Fruit fly (Drosophila melanogaster) whole organism, embryonic: Measurements from ENCODE around the gene mld.

ENCODE experiments used
- Ada2b ChIP-seq: fragments of 200-800 bp; sonication (Bioruptor generic); IDR thresholded peaks from 2 replicates; pipeline ENCODE4 v1.3.6; 2022; ENCODE audit warnings: missing biosample characterization, missing genetic modification characterization
- C15 ChIP-seq: fragments of 200-800 bp; sonication (Bioruptor generic); IDR thresholded peaks from 3 replicates; pipeline ENCODE4 v1.3.6; 2022; ENCODE audit warnings: missing biosample characterization, missing genetic modification characterization
- CG13123 ChIP-seq: fragments of 200-800 bp; sonication (Bioruptor generic); optimal IDR thresholded peaks from 2 replicates; lab custom pipeline; 2016; ENCODE audit warnings: missing biosample characterization, missing genetic modification characterization
- CG31441 ChIP-seq: fragments of 200-800 bp; sonication (Bioruptor generic); IDR thresholded peaks from 2 replicates; pipeline ENCODE4 v1.3.6; 2022; ENCODE audit warnings: missing biosample characterization, missing genetic modification characterization
- CG4328 ChIP-seq: fragments of 200-800 bp; sonication (Bioruptor generic); optimal IDR thresholded peaks from 3 replicates; lab custom pipeline; 2017; ENCODE audit warnings: missing biosample characterization, missing genetic modification reagents, missing genetic modification characterization
- CG6791 ChIP-seq: fragments of 200-800 bp; sonication (Bioruptor generic); IDR thresholded peaks from 3 replicates; pipeline ENCODE4 v1.3.6; 2022; ENCODE audit warnings: missing biosample characterization, missing genetic modification characterization; ENCODE audit not compliant: partially characterized antibody
- CG8359 ChIP-seq: fragments of 200-800 bp; sonication (Bioruptor generic); optimal IDR thresholded peaks from 2 replicates; lab custom pipeline; 2017; ENCODE audit warnings: missing biosample characterization, mild to moderate bottlenecking, missing genetic modification characterization, borderline replicate concordance
- CG8924 ChIP-seq: fragments of 200-800 bp; optimal IDR thresholded peaks from 3 replicates; lab custom pipeline; 2019; ENCODE audit warnings: missing biosample characterization, mild to moderate bottlenecking, missing genetic modification characterization, moderate library complexity
- CG9817 ChIP-seq: fragments of 200-800 bp; sonication (Bioruptor generic); optimal IDR thresholded peaks from 2 replicates; lab custom pipeline; 2018; ENCODE audit warnings: missing biosample characterization, mild to moderate bottlenecking, missing genetic modification characterization, moderate library complexity
- CTCF ChIP-seq: fragments of 200-800 bp; sonication (Bioruptor generic); optimal IDR thresholded peaks from 2 replicates; lab custom pipeline; 2017; ENCODE audit warnings: missing biosample characterization, mild to moderate bottlenecking, missing genetic modification characterization, moderate library complexity
- CoRest ChIP-seq: fragments of 200-800 bp; sonication (Bioruptor generic); optimal IDR thresholded peaks from 3 replicates; lab custom pipeline; 2018; ENCODE audit warnings: missing biosample characterization, mild to moderate bottlenecking, missing genetic modification characterization, moderate library complexity
- Ets97D ChIP-seq: fragments of 200-800 bp; sonication (Bioruptor generic); optimal IDR thresholded peaks from 3 replicates; lab custom pipeline; 2016; ENCODE audit warnings: missing biosample characterization, missing genetic modification characterization
- Fer2 ChIP-seq: fragments of 200-800 bp; sonication (Bioruptor generic); optimal IDR thresholded peaks from 2 replicates; lab custom pipeline; 2018; ENCODE audit warnings: missing biosample characterization, mild to moderate bottlenecking, missing genetic modification characterization, moderate library complexity
- HHEX ChIP-seq: fragments of 200-800 bp; sonication (Bioruptor generic); optimal IDR thresholded peaks from 3 replicates; lab custom pipeline; 2017; ENCODE audit warnings: missing biosample characterization, mild to moderate bottlenecking, missing genetic modification characterization, missing genetic modification reagents
- Hmr ChIP-seq: fragments of 200-800 bp; sonication (Bioruptor generic); optimal IDR thresholded peaks from 3 replicates; lab custom pipeline; 2017; ENCODE audit warnings: mild to moderate bottlenecking, missing biosample characterization, missing genetic modification reagents, missing genetic modification characterization
- Kr ChIP-seq: fragments of 200-800 bp; sonication (Bioruptor generic); optimal IDR thresholded peaks from 2 replicates; lab custom pipeline; 2017; ENCODE audit warnings: missing biosample characterization, mild to moderate bottlenecking, missing genetic modification characterization
- Nf-YB ChIP-seq: fragments of 200-800 bp; sonication (Bioruptor generic); optimal IDR thresholded peaks from 3 replicates; lab custom pipeline; 2019; ENCODE audit warnings: missing biosample characterization, mild to moderate bottlenecking, missing genetic modification characterization, moderate library complexity
- Opbp ChIP-seq: fragments of 200-800 bp; sonication (Bioruptor generic); IDR thresholded peaks from 3 replicates; pipeline ENCODE4 v1.3.6; 2022; ENCODE audit warnings: missing biosample characterization, missing genetic modification characterization; ENCODE audit not compliant: partially characterized antibody
- Optix ChIP-seq: fragments of 200-800 bp; sonication (Bioruptor generic); IDR thresholded peaks from 3 replicates; pipeline ENCODE4 v1.3.6; 2022; ENCODE audit warnings: missing biosample characterization, missing genetic modification characterization
- Rfx ChIP-seq: fragments of 200-800 bp; sonication (Bioruptor generic); IDR thresholded peaks from 2 replicates; pipeline ENCODE4 v1.3.6; 2022; ENCODE audit warnings: missing biosample characterization, missing genetic modification characterization
- Scr ChIP-seq: fragments of 200-800 bp; sonication (Bioruptor generic); IDR thresholded peaks from 2 replicates; pipeline ENCODE4 v1.3.6; 2022; ENCODE audit warnings: missing biosample characterization, missing genetic modification characterization; ENCODE audit not compliant: partially characterized antibody
- Spps ChIP-seq: fragments of 200-800 bp; sonication (Bioruptor generic); optimal IDR thresholded peaks from 2 replicates; lab custom pipeline; 2018; ENCODE audit warnings: missing biosample characterization, mild to moderate bottlenecking, missing genetic modification characterization
- Sry-δ ChIP-seq: fragments of 200-800 bp; sonication (Bioruptor generic); optimal IDR thresholded peaks from 2 replicates; lab custom pipeline; 2016; ENCODE audit warnings: missing biosample characterization, missing genetic modification characterization
- Tbp ChIP-seq: fragments of >200 bp; optimal IDR thresholded peaks from 2 replicates; lab custom pipeline; 2018; ENCODE audit warnings: missing biosample characterization, missing genetic modification characterization
- amos ChIP-seq: fragments of 200-800 bp; sonication (Bioruptor generic); IDR thresholded peaks from 2 replicates; pipeline ENCODE4 v1.3.6; 2022; ENCODE audit warnings: missing biosample characterization, missing genetic modification characterization; ENCODE audit not compliant: partially characterized antibody
- ap ChIP-seq: fragments of 200-800 bp; sonication (Bioruptor generic); IDR thresholded peaks from 2 replicates; pipeline ENCODE4 v1.3.6; 2022; ENCODE audit warnings: missing biosample characterization, missing genetic modification characterization
- ase ChIP-seq: fragments of 200-800 bp; sonication (Bioruptor generic); IDR thresholded peaks from 3 replicates; pipeline ENCODE4 v1.3.6; 2022; ENCODE audit warnings: missing biosample characterization, missing genetic modification characterization
- cad ChIP-seq: fragments of >200 bp; optimal IDR thresholded peaks from 2 replicates; lab custom pipeline; 2017; ENCODE audit warnings: missing biosample characterization, missing genetic modification characterization
- crol ChIP-seq: fragments of 200-800 bp; sonication (Bioruptor generic); IDR thresholded peaks from 2 replicates; pipeline ENCODE4 v1.3.6; 2022; ENCODE audit warnings: missing biosample characterization, missing genetic modification characterization
- dimm ChIP-seq: fragments of 200-800 bp; sonication (Bioruptor generic); IDR thresholded peaks from 2 replicates; pipeline ENCODE4 v1.3.6; 2022; ENCODE audit warnings: missing biosample characterization, missing genetic modification characterization
- emc ChIP-seq: fragments of 200-800 bp; sonication (Bioruptor generic); optimal IDR thresholded peaks from 2 replicates; lab custom pipeline; 2016; ENCODE audit warnings: missing biosample characterization, missing genetic modification characterization
- fd96Cb ChIP-seq: fragments of 200-800 bp; sonication (Bioruptor generic); optimal IDR thresholded peaks from 2 replicates; lab custom pipeline; 2018; ENCODE audit warnings: missing biosample characterization, mild to moderate bottlenecking, missing genetic modification characterization, moderate library complexity
- fru ChIP-seq: fragments of >200 bp; optimal IDR thresholded peaks from 2 replicates; lab custom pipeline; 2017
- hb ChIP-seq: fragments of 200-800 bp; sonication (Bioruptor generic); IDR thresholded peaks from 3 replicates; pipeline ENCODE4 v1.3.6; 2022; ENCODE audit warnings: missing biosample characterization, missing genetic modification characterization; ENCODE audit not compliant: partially characterized antibody
- lola ChIP-seq, 3 experiments: fragments of >200 bp in 2 of 3; fragments of 200-800 bp in 1 of 3; sonication (Bioruptor generic) in 1 of 3; optimal IDR thresholded peaks; 2 replicates each; lab custom pipeline; 2017 to 2019; ENCODE audit warnings: missing biosample characterization in 3 of 3, missing genetic modification characterization in 3 of 3, mild to moderate bottlenecking in 1 of 3, moderate library complexity in 1 of 3
- mld ChIP-seq: fragments of 200-800 bp; sonication (Bioruptor generic); IDR thresholded peaks from 3 replicates; pipeline ENCODE4 v1.3.6; 2022; ENCODE audit warnings: missing biosample characterization, missing genetic modification characterization; ENCODE audit not compliant: partially characterized antibody
- nerfin-2 ChIP-seq: fragments of 200-800 bp; sonication (Bioruptor generic); IDR thresholded peaks from 2 replicates; pipeline ENCODE4 v1.3.6; 2022; ENCODE audit warnings: missing biosample characterization, missing genetic modification characterization; ENCODE audit not compliant: partially characterized antibody
- otp ChIP-seq: fragments of 200-800 bp; sonication (Bioruptor generic); IDR thresholded peaks from 3 replicates; pipeline ENCODE4, ENCODE4 v1.3.6; 2022; ENCODE audit warnings: missing biosample characterization, missing genetic modification characterization
- phol ChIP-seq: fragments of 200-800 bp; sonication (Bioruptor generic); optimal IDR thresholded peaks from 3 replicates; lab custom pipeline; 2018; ENCODE audit warnings: missing biosample characterization, mild to moderate bottlenecking, missing genetic modification characterization, moderate library complexity
- pnt ChIP-seq: fragments of 200-800 bp; sonication (Bioruptor generic); optimal IDR thresholded peaks from 3 replicates; lab custom pipeline; 2016; ENCODE audit warnings: missing biosample characterization, missing genetic modification characterization
- salm ChIP-seq: fragments of 200-800 bp; sonication (Bioruptor generic); optimal IDR thresholded peaks from 2 replicates; lab custom pipeline; 2018; ENCODE audit warnings: missing biosample characterization, mild to moderate bottlenecking, missing genetic modification characterization
- sens ChIP-seq: fragments of 200-800 bp; sonication (Bioruptor generic); peaks from one replicate; lab custom pipeline; 2016; ENCODE audit warnings: missing biosample characterization, missing genetic modification characterization
- shn ChIP-seq: fragments of 200-800 bp; sonication (Bioruptor generic); optimal IDR thresholded peaks from 3 replicates; lab custom pipeline; 2016; ENCODE audit warnings: missing biosample characterization, missing genetic modification characterization
- sob ChIP-seq: fragments of 200-800 bp; sonication (Bioruptor generic); IDR thresholded peaks from 2 replicates; pipeline ENCODE4 v1.3.6; 2022; ENCODE audit warnings: missing biosample characterization, missing genetic modification characterization
- sr ChIP-seq: fragments of 200-800 bp; sonication (Bioruptor generic); IDR thresholded peaks from 3 replicates; pipeline ENCODE4 v1.3.6; 2022; ENCODE audit warnings: missing biosample characterization, missing genetic modification characterization
- sug ChIP-seq: fragments of 200-800 bp; optimal IDR thresholded peaks from 2 replicates; lab custom pipeline; 2019; ENCODE audit warnings: missing biosample characterization, mild to moderate bottlenecking, missing genetic modification characterization, moderate library complexity
- toy ChIP-seq: fragments of 200-800 bp; sonication (Bioruptor generic); IDR thresholded peaks from 2 replicates; pipeline ENCODE4 v1.3.6; 2022; ENCODE audit warnings: missing biosample characterization, missing genetic modification characterization
- trh ChIP-seq: fragments of 200-800 bp; sonication (Bioruptor generic); optimal IDR thresholded peaks from 2 replicates; lab custom pipeline; 2016; ENCODE audit warnings: missing biosample characterization, missing genetic modification characterization
- wdn ChIP-seq: fragments of 200-800 bp; sonication (Bioruptor generic); IDR thresholded peaks from 2 replicates; pipeline ENCODE4 v1.3.6; 2022; ENCODE audit warnings: missing biosample characterization, missing genetic modification characterization
- wek ChIP-seq: fragments of 200-800 bp; sonication (Bioruptor generic); optimal IDR thresholded peaks from 3 replicates; lab custom pipeline; 2018; ENCODE audit warnings: missing biosample characterization, mild to moderate bottlenecking, missing genetic modification characterization, moderate library complexity
- zen2 ChIP-seq: fragments of 200-800 bp; sonication (Bioruptor generic); IDR thresholded peaks from 3 replicates; pipeline ENCODE4 v1.3.6; 2022; ENCODE audit warnings: missing biosample characterization, missing genetic modification characterization; ENCODE audit not compliant: partially characterized antibody
- zfh2 ChIP-seq: fragments of 200-800 bp; sonication (Bioruptor generic); optimal IDR thresholded peaks from 2 replicates; lab custom pipeline; 2016; ENCODE audit warnings: missing biosample characterization, missing genetic modification characterization

The mld gene

dm6 chr3R:24555932-24556331 lies 29.5 kb upstream of the mld start (continued):
- TF ChIP-seq CoRest (tag; lab: Kevin White, UChicago) (no peak), Hmr (GFP tag; lab: Kevin White, UChicago) (no peak), amos (GFP tag; lab: Robert Waterston, UW) (peak; percentile 81; the same call in 1 of the 2 replicates), Sry-δ (GFP tag; lab: Kevin White, UChicago) (no peak), hb (GFP tag; lab: Robert Waterston, UW) (0 out of 3 replicates have a peak, but pooled peaks have one; percentile 40), HHEX (GFP tag; lab: Kevin White, UChicago) (no peak), Fer2 (tag; lab: Kevin White, UChicago) (no peak), C15 (GFP tag; lab: Robert Waterston, UW) (no peak), zfh2 (GFP tag; lab: Kevin White, UChicago) (no peak), otp (no peak), sens (GFP tag; lab: Kevin White, UChicago) (no peak), nerfin-2 (GFP tag; lab: Robert Waterston, UW) (0 out of 2 replicates have a peak, but pooled peaks have one; percentile 24), crol (GFP tag; lab: Robert Waterston, UW) (no peak), pnt (GFP tag; lab: Kevin White, UChicago) (no peak), toy (GFP tag; lab: Robert Waterston, UW) (no peak), mld (GFP tag; lab: Robert Waterston, UW) (peak; percentile 57; the same call in 1 of the 3 replicates), Kr (no peak), Tbp (peak; percentile 11), CG8359 (GFP tag; lab: Kevin White, UChicago) (no peak), fd96Cb (no peak), sob (GFP tag; lab: Robert Waterston, UW) (no peak), salm (tag; lab: Kevin White, UChicago) (no peak), sug (tag; lab: Kevin White, UChicago) (no peak), cad (GFP tag; lab: Kevin White, UChicago) (no peak), fru (lab: Kevin White, UChicago) (no peak), CG4328 (GFP tag; lab: Kevin White, UChicago) (no peak), wdn (GFP tag; lab: Robert Waterston, UW) (no peak), Ada2b (GFP tag; lab: Robert Waterston, UW) (no peak), Nf-YB (no peak), ap (GFP tag; lab: Robert Waterston, UW) (no peak), lola (GFP tag; optimal IDR thresholded peaks at IDR 0.05; lab: Kevin White, UChicago) (no peak), zen2 (GFP tag; lab: Robert Waterston, UW) (no peak), Ets97D (GFP tag; lab: Kevin White, UChicago) (no peak), trh (GFP tag; lab: Kevin White, UChicago) (no peak), Opbp (GFP tag; lab: Robert Waterston, UW) (peak; percentile 60; the same call in 2 of the 3 replicates), Optix (GFP tag; lab: Robert Waterston, UW) (no peak), wek (no peak), CG31441 (GFP tag; lab: Robert Waterston, UW) (no peak), phol (tag; lab: Kevin White, UChicago) (no peak), emc (GFP tag; lab: Kevin White, UChicago) (no peak), CG8924 (no peak), ase (no peak), shn (GFP tag; lab: Kevin White, UChicago) (no peak), CG13123 (GFP tag; lab: Kevin White, UChicago) (no peak), CG9817 (tag; lab: Kevin White, UChicago) (no peak), sr (GFP tag; lab: Robert Waterston, UW) (no peak), CG6791 (GFP tag; lab: Robert Waterston, UW) (peak; percentile 70; the same call in 1 of the 3 replicates), Rfx (GFP tag; lab: Robert Waterston, UW) (no peak), Scr (GFP tag; lab: Robert Waterston, UW) (peak; percentile 12; the same call in 1 of the 2 replicates), CTCF (no peak), dimm (GFP tag; lab: Robert Waterston, UW) (no peak), Spps (tag; lab: Kevin White, UChicago) (no peak)
